Worm (Caenorhabditis elegans) whole organism, early embryonic: ENCODE results near the gene lgc-23.

Experiments
- ama-1 ChIP-seq: fragments of 150-350 bp; optimal IDR thresholded peaks from 2 replicates; lab custom pipeline; 2014
- ceh-13 ChIP-seq: fragments of 200-800 bp; sonication (Bioruptor generic); optimal IDR thresholded peaks from 2 replicates; lab custom pipeline; 2018; ENCODE audit warnings: mild to moderate bottlenecking, missing genetic modification characterization, missing compliant biosample characterization
- ceh-36 ChIP-seq: sonication (generic microtip); optimal IDR thresholded peaks from 2 replicates; lab custom pipeline; 2016; ENCODE audit warnings: missing genetic modification characterization, inconsistent platforms, missing compliant biosample characterization
- ets-7 ChIP-seq: sonication (generic microtip); optimal IDR thresholded peaks from 2 replicates; lab custom pipeline; 2016; ENCODE audit warnings: missing genotype, missing genetic modification characterization, missing compliant biosample characterization
- flt-1 ChIP-seq: fragments of 200-800 bp; sonication (Bioruptor generic); IDR thresholded peaks from 2 replicates; pipeline ENCODE4 v1.3.6; 2022; ENCODE audit warnings: missing genetic modification characterization, missing compliant biosample characterization
- sea-1 ChIP-seq: fragments of 200-800 bp; sonication (Bioruptor generic); conservative IDR thresholded peaks from 2 replicates; pipeline ENCODE4 v1.3.6; 2022; ENCODE audit warnings: missing genetic modification characterization, missing compliant biosample characterization

ce11 chrX:12022496-12022895, 42.5 kb upstream of the lgc-23 start:
- TF ChIP-seq flt-1 = no peak
- no peak for TF ChIP-seq ama-1 (lab: Kevin White, UChicago)
- TF ChIP-seq ceh-13 (GFP tag; lab: Kevin White, UChicago) = no peak
- no peak for TF ChIP-seq ceh-36 (tag; lab: Kevin White, UChicago)
- no peak for TF ChIP-seq ets-7 (tag; lab: Kevin White, UChicago)
- TF ChIP-seq sea-1 (GFP tag; lab: Robert Waterston, UW) = no peak
